Worm (Caenorhabditis elegans): ENCODE data around the gene F53A2.3.

F53A2.3 gene

DNA sequence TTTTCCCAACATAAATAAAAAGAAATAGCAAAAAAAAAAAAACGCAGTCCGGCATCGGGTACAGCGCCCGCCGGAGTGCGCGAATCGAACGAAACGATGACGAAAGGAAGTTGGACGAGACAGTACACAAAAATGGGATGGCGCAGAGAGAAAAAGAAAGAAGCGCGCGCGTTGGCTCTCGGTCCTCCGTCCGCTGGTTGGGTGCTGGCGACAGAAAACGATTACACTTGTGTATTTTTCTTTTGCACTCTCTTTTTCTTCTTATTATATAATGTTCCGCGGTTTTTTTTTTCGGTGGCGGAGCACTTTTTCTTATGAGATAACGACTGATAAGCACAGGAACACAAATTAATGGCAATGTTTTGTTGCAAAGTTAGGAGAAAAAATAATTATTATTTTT is 37.7 kb upstream of the F53A2.3 start (continued):
- TF ChIP-seq ztf-18 (tag; optimal IDR thresholded peaks at IDR 0.05) (peak; percentile 61), lin-54 (GFP tag; optimal IDR thresholded peaks at IDR 0.05) (peak; percentile 33), ztf-3 (GFP tag; optimal IDR thresholded peaks at IDR 0.05) (no peak), let-607 (tag; optimal IDR thresholded peaks at IDR 0.05) (peak in 1 of 2 experiments; percentile 52), xnd-1 (tag; optimal IDR thresholded peaks at IDR 0.05) (no peak), mcd-1 (GFP tag; IDR thresholded peaks at IDR 0.05) (peak; percentile 49; the same call in 1 of the 2 replicates), ceh-79 (tag; optimal IDR thresholded peaks at IDR 0.05) (no peak), attf-5 (GFP tag; optimal IDR thresholded peaks at IDR 0.05) (peak; percentile 71), hrde-1 (tag; optimal IDR thresholded peaks at IDR 0.05; ENCODE audit: borderline replicate concordance) (no peak), F39B2.1 (GFP tag; IDR thresholded peaks at IDR 0.05) (no peak), mel-28 (tag; optimal IDR thresholded peaks at IDR 0.05; ENCODE audit: borderline replicate concordance) (no peak), hmg-1.2 (GFP tag; IDR thresholded peaks at IDR 0.05) (peak; percentile 91)

DNA sequence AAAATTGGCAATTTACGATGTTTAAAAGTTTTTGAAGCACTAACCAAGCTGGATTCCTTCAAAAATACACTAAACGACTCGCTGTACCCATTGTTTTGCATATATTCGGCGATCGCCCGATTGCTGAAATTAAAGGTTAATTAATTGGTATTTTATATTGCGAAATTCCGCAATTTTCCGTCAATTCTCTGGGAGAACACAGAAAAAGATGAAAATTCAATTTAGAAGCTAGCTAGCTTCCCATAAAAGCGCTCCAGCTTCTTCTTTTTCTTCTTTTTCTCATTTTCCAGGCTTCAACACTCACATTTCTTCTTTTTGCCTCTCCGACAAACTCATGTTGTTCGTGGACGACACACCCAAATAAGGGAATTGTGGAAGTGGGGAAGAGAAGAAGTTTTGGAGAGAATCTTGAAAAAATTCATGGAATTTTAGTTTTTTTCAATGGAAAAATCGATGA is 36.8 kb upstream of the F53A2.3 start, which contains the start of gene lis-1:
Gene lis-1 (minus strand): TSS at position 407 of the 457 bp plus-strand sequence.
- TF ChIP-seq lin-35 (GFP tag; optimal IDR thresholded peaks at IDR 0.05) (peak in 1 of 3 experiments; percentile 23), mcd-1 (GFP tag; IDR thresholded peaks at IDR 0.05) (no peak), cebp-1 (GFP tag; IDR thresholded peaks at IDR 0.05) (no peak), cebp-1 (tag; optimal IDR thresholded peaks at IDR 0.05) (peak; percentile 80), atf-7 (tag; optimal IDR thresholded peaks at IDR 0.05) (peak; percentile 5), nfyb-1 (GFP tag; IDR thresholded peaks at IDR 0.05) (0 out of 2 replicates have a peak, but pooled peaks have one; percentile 10)

DNA sequence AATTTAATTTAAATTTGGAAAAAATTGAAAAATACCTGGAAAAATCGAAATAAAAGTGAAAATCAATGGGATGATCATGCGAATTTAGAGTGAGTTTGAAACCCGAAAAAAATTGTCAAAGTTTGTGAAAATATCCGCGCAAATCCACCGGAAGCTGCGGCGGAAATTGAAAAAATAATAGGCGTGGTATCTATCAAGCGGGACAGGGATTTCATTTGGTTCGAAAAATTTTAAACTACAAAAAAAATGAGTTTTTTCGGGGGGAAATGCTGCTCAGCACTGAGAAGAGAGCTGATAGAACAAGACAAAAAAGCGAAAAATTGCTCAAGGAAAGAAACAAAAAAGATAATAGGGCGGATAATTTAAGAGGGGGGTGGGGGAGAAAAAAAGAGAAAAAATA is 31.4 kb upstream of the F53A2.3 start, which contains the start of gene T03F6.9:
Gene T03F6.9 (minus strand): TSS at position 101 of the 400 bp plus-strand sequence.
- no peak for TF ChIP-seq tbx-9 (tag; optimal IDR thresholded peaks at IDR 0.05; ENCODE audit: borderline replicate concordance)
- TF ChIP-seq tlf-1 (GFP tag; optimal IDR thresholded peaks at IDR 0.05): no peak
- no peak for TF ChIP-seq lin-26 (GFP tag; IDR thresholded peaks at IDR 0.05)
- TF ChIP-seq sdz-38 (tag; optimal IDR thresholded peaks at IDR 0.05): no peak
- no peak for TF ChIP-seq pbrm-1 (GFP tag; IDR thresholded peaks at IDR 0.05)
- TF ChIP-seq B0336.3 (GFP tag; IDR thresholded peaks at IDR 0.05): no peak
- TF ChIP-seq ceh-79 (tag; optimal IDR thresholded peaks at IDR 0.05): no peak
- TF ChIP-seq D2030.7 (GFP tag; IDR thresholded peaks at IDR 0.05): no peak
- no peak for TF ChIP-seq F52B5.7 (tag; optimal IDR thresholded peaks at IDR 0.05)
- TF ChIP-seq cebp-1 (GFP tag; IDR thresholded peaks at IDR 0.05): no peak
- TF ChIP-seq cebp-1 (tag; optimal IDR thresholded peaks at IDR 0.05): no peak
- TF ChIP-seq Y53G8AR.9 (GFP tag; conservative IDR thresholded peaks at IDR 0.05): no peak
- no peak for TF ChIP-seq him-1 (tag; optimal IDR thresholded peaks at IDR 0.05)

DNA sequence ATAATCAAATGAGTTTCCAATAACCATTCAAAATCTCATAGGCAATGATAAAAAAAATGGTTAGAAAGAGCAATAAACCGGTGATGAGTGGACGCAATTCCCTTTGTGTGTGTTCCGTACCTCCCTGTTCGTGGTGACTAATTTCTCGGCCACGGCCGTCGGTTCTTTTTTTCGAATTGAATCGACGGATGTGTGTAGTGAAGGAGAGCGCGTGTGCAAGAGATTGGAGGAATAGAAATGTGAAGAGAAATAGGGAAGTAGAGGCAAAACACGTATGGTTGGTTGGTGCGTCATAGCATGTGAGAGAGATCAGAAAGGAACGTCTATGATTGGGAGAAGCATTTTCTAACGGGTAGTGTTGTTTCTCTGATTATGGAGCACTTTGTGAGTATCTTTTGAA is 20.3 kb upstream of the F53A2.3 start:
- TF ChIP-seq mes-4 (tag; optimal IDR thresholded peaks at IDR 0.05) (no peak), B0261.1 (tag; optimal IDR thresholded peaks at IDR 0.05) (no peak), K12H6.12 (tag; optimal IDR thresholded peaks at IDR 0.05) (peak; percentile 40), T07F8.4 (tag; optimal IDR thresholded peaks at IDR 0.05) (no peak), ztf-18 (tag; optimal IDR thresholded peaks at IDR 0.05) (no peak), dpff-1 (tag; optimal IDR thresholded peaks at IDR 0.05) (no peak), F23B12.7 (tag; optimal IDR thresholded peaks at IDR 0.05; ENCODE audit: insufficient read depth) (peak; percentile 41), hsf-1 (GFP tag; IDR thresholded peaks at IDR 0.05) (no peak), nhr-90 (tag; optimal IDR thresholded peaks at IDR 0.05) (no peak), nhr-80 (tag; optimal IDR thresholded peaks at IDR 0.05) (peak; percentile 60), F10E7.11 (tag; optimal IDR thresholded peaks at IDR 0.05) (no peak), madf-3 (GFP tag; IDR thresholded peaks at IDR 0.05) (no peak), attf-5 (GFP tag; optimal IDR thresholded peaks at IDR 0.05) (peak; percentile 67), zim-3 (tag; optimal IDR thresholded peaks at IDR 0.05) (no peak), hmg-1.2 (GFP tag; IDR thresholded peaks at IDR 0.05) (peak; percentile 10; the same call in 1 of the 2 replicates), attf-3 (GFP tag; conservative IDR thresholded peaks at IDR 0.05) (no peak)

Measured in whole organism, young adult.